Worm (Caenorhabditis elegans) whole organism, young adult: ENCODE measurements around the gene Y71H2B.5.
A peak's percentile ranks its signal among the peaks of the same experiment; 100 is the strongest.

Source experiments
- B0035.1 ChIP-seq: sonication (generic microtip); optimal IDR thresholded peaks from 2 replicates; lab custom pipeline; 2016; ENCODE audit warnings: missing genetic modification characterization, mild to moderate bottlenecking, missing compliant biosample characterization, missing genotype, missing genetic modification reagents
- C17E4.6 ChIP-seq: fragments of 200-800 bp; sonication (Bioruptor generic); IDR thresholded peaks from 2 replicates; pipeline ENCODE4 v1.3.6; 2022; ENCODE audit warnings: missing genetic modification reagents, missing genetic modification characterization, missing compliant biosample characterization
- D2030.7 ChIP-seq: fragments of 200-800 bp; sonication (Bioruptor generic); IDR thresholded peaks from 2 replicates; pipeline ENCODE4 v1.3.6; 2022; ENCODE audit warnings: missing genetic modification reagents, missing genetic modification characterization, missing compliant biosample characterization
- F33H1.4 ChIP-seq: fragments of 200-800 bp; sonication (Bioruptor generic); IDR thresholded peaks from 2 replicates; pipeline ENCODE4 v1.3.6; 2022; ENCODE audit warnings: missing genetic modification reagents, missing genetic modification characterization, missing compliant biosample characterization
- F39B2.1 ChIP-seq: fragments of 200-800 bp; sonication (Bioruptor generic); IDR thresholded peaks from 2 replicates; pipeline ENCODE4 v1.3.6; 2022; ENCODE audit warnings: missing genetic modification reagents, missing genetic modification characterization, missing compliant biosample characterization
- F57C9.4 ChIP-seq: sonication (generic microtip); optimal IDR thresholded peaks from 2 replicates; lab custom pipeline; 2017; ENCODE audit warnings: mild to moderate bottlenecking, missing genetic modification characterization, missing compliant biosample characterization
- Y53F4B.3 ChIP-seq: fragments of 200-800 bp; sonication (Bioruptor generic); IDR thresholded peaks from 2 replicates; pipeline ENCODE4 v1.3.6; 2022; ENCODE audit warnings: missing genetic modification reagents, missing genetic modification characterization, missing compliant biosample characterization
- Y56A3A.18 ChIP-seq: fragments of 200-800 bp; sonication (Bioruptor generic); IDR thresholded peaks from 2 replicates; pipeline ENCODE4 v1.3.6; 2022; ENCODE audit warnings: missing genetic modification reagents, missing genetic modification characterization, missing compliant biosample characterization
- ZK185.1 ChIP-seq: sonication (generic microtip); optimal IDR thresholded peaks from 2 replicates; lab custom pipeline; 2016; ENCODE audit warnings: mild to moderate bottlenecking, missing genetic modification characterization, missing compliant biosample characterization; ENCODE audit not compliant: poor library complexity, severe bottlenecking
- akir-1 ChIP-seq: fragments of 200-800 bp; sonication (Bioruptor generic); optimal IDR thresholded peaks from 2 replicates; lab custom pipeline; 2018; ENCODE audit warnings: mild to moderate bottlenecking, missing genetic modification characterization, moderate library complexity, missing compliant biosample characterization
- aptf-2 ChIP-seq: fragments of 200-800 bp; sonication (Bioruptor generic); conservative IDR thresholded peaks from 2 replicates; pipeline ENCODE4 v1.3.6; 2022; ENCODE audit warnings: missing genetic modification reagents, missing genetic modification characterization, missing compliant biosample characterization
- atf-7 ChIP-seq: sonication (generic microtip); optimal IDR thresholded peaks from 2 replicates; lab custom pipeline; 2017; ENCODE audit warnings: mild to moderate bottlenecking, missing genetic modification characterization, missing compliant biosample characterization
- attf-6 ChIP-seq: fragments of 200-800 bp; sonication (Bioruptor generic); IDR thresholded peaks from 2 replicates; pipeline ENCODE4 v1.3.6; 2022; ENCODE audit warnings: missing genetic modification reagents, missing genetic modification characterization, missing compliant biosample characterization
- ceh-100 ChIP-seq: fragments of 200-800 bp; sonication (Bioruptor generic); IDR thresholded peaks from 2 replicates; pipeline ENCODE4 v1.3.6; 2022; ENCODE audit warnings: missing genetic modification reagents, missing genetic modification characterization, missing compliant biosample characterization
- ceh-91 ChIP-seq: fragments of 200-800 bp; sonication (Bioruptor generic); IDR thresholded peaks from 2 replicates; pipeline ENCODE4 v1.3.6; 2022; ENCODE audit warnings: missing genetic modification reagents, missing genetic modification characterization, missing compliant biosample characterization
- die-1 ChIP-seq: sonication (generic microtip); optimal IDR thresholded peaks from 2 replicates; lab custom pipeline; 2016; ENCODE audit warnings: missing genotype, mild to moderate bottlenecking, missing genetic modification characterization, missing compliant biosample characterization
- dox-1 ChIP-seq: fragments of 200-800 bp; sonication (Bioruptor generic); IDR thresholded peaks from 2 replicates; pipeline ENCODE4 v1.3.6; 2022; ENCODE audit warnings: missing genetic modification reagents, missing genetic modification characterization, missing compliant biosample characterization
- efl-1 ChIP-seq: fragments of 150-350 bp; optimal IDR thresholded peaks from 2 replicates; lab custom pipeline; 2014; ENCODE audit warnings: missing biosample characterization, missing genetic modification reagents, missing genetic modification characterization
- hmg-1.2 ChIP-seq: fragments of 200-800 bp; sonication (Bioruptor generic); IDR thresholded peaks from 2 replicates; pipeline ENCODE4 v1.3.6; 2022; ENCODE audit warnings: missing genetic modification reagents, missing genetic modification characterization, missing compliant biosample characterization
- hsf-1 ChIP-seq: fragments of 200-800 bp; sonication (Bioruptor generic); IDR thresholded peaks from 2 replicates; pipeline ENCODE4 v1.3.6; 2022; ENCODE audit warnings: missing genetic modification reagents, missing genetic modification characterization, missing compliant biosample characterization
- let-607 ChIP-seq, 2 experiments: fragments of 200-800 bp in 1 of 2; sonication (Bioruptor generic) in 1 of 2; sonication (generic microtip) in 1 of 2; optimal IDR thresholded peaks; 2 replicates each; lab custom pipeline; 2016 to 2018; ENCODE audit warnings: mild to moderate bottlenecking in 2 of 2, missing compliant biosample characterization in 2 of 2, missing genetic modification characterization in 2 of 2, moderate library complexity in 2 of 2, missing genotype in 1 of 2
- lin-26 ChIP-seq: fragments of 200-800 bp; sonication (Bioruptor generic); IDR thresholded peaks from 2 replicates; pipeline ENCODE4 v1.3.6; 2022; ENCODE audit warnings: missing genetic modification reagents, missing genetic modification characterization, missing compliant biosample characterization
- lin-35 ChIP-seq, 3 experiments: fragments of 150-350 bp in 2 of 3; sonication (generic microtip) in 1 of 3; optimal IDR thresholded peaks; 2 replicates each; lab custom pipeline; 2014 to 2018; ENCODE audit warnings: missing biosample characterization in 3 of 3, missing genetic modification characterization in 3 of 3, missing genetic modification reagents in 3 of 3
- lin-40 ChIP-seq: sonication (generic microtip); optimal IDR thresholded peaks from 2 replicates; lab custom pipeline; 2016; ENCODE audit warnings: missing genetic modification characterization, mild to moderate bottlenecking, missing compliant biosample characterization, missing genotype, missing genetic modification reagents
- lsl-1 ChIP-seq: fragments of 200-800 bp; sonication (Bioruptor generic); optimal IDR thresholded peaks from 2 replicates; lab custom pipeline; 2018; ENCODE audit warnings: mild to moderate bottlenecking, missing genetic modification characterization, moderate library complexity, missing compliant biosample characterization
- madf-6 ChIP-seq: fragments of 200-800 bp; sonication (Bioruptor generic); IDR thresholded peaks from 2 replicates; pipeline ENCODE4 v1.3.6; 2022; ENCODE audit warnings: missing genetic modification reagents, missing genetic modification characterization, missing compliant biosample characterization
- madf-8 ChIP-seq: fragments of 200-800 bp; sonication (Bioruptor generic); conservative IDR thresholded peaks from 2 replicates; pipeline ENCODE4 v1.3.6; 2022; ENCODE audit warnings: missing genetic modification reagents, missing genetic modification characterization, missing compliant biosample characterization
- mel-28 ChIP-seq: sonication (generic microtip); optimal IDR thresholded peaks from 2 replicates; lab custom pipeline; 2016; ENCODE audit warnings: borderline replicate concordance, mild to moderate bottlenecking, missing genetic modification characterization, missing compliant biosample characterization
- nfya-2 ChIP-seq: fragments of 200-800 bp; sonication (Bioruptor generic); IDR thresholded peaks from 2 replicates; pipeline ENCODE4 v1.3.6; 2022; ENCODE audit warnings: missing genetic modification reagents, missing genetic modification characterization, missing compliant biosample characterization
- nfyb-1 ChIP-seq: fragments of 200-800 bp; sonication (Bioruptor generic); IDR thresholded peaks from 2 replicates; pipeline ENCODE4 v1.3.6; 2022; ENCODE audit warnings: missing genetic modification reagents, missing genetic modification characterization, missing compliant biosample characterization
- nhr-179 ChIP-seq: sonication (generic microtip); optimal IDR thresholded peaks from 2 replicates; lab custom pipeline; 2016; ENCODE audit warnings: mild to moderate bottlenecking, missing genetic modification characterization, missing compliant biosample characterization
- pha-4 ChIP-seq: fragments of 150-350 bp; sonication (generic microtip); optimal IDR thresholded peaks from 2 replicates; lab custom pipeline; 2014; ENCODE audit warnings: missing biosample characterization, missing genetic modification reagents, missing genetic modification characterization
- rpc-1 ChIP-seq, 2 experiments: fragments of 150-350 bp in 1 of 2; sonication (generic microtip) in 1 of 2; optimal IDR thresholded peaks; 2 replicates each; lab custom pipeline; 2014 to 2018; ENCODE audit warnings: missing biosample characterization in 1 of 2, missing genetic modification characterization in 1 of 2, missing genetic modification reagents in 1 of 2, missing genotype in 1 of 2
- snpc-4 ChIP-seq, 5 experiments: fragments of 150-350 bp in 1 of 5; sonication (generic microtip) in 4 of 5; optimal IDR thresholded peaks; 2 replicates each; lab custom pipeline; 2014 to 2018; ENCODE audit warnings: missing genetic modification characterization in 5 of 5, missing biosample characterization in 3 of 5, antibody characterized with exemption in 2 of 5, mild to moderate bottlenecking in 2 of 5, missing compliant biosample characterization in 2 of 5, missing genotype in 2 of 5, moderate library complexity in 2 of 5, missing genetic modification reagents in 1 of 5
- unc-130 ChIP-seq: sonication (generic microtip); optimal IDR thresholded peaks from 2 replicates; lab custom pipeline; 2016; ENCODE audit warnings: missing genetic modification reagents, missing genetic modification characterization, missing compliant biosample characterization
- xnd-1 ChIP-seq: sonication (generic microtip); optimal IDR thresholded peaks from 2 replicates; lab custom pipeline; 2016; ENCODE audit warnings: missing genotype, missing genetic modification reagents, missing genetic modification characterization, missing compliant biosample characterization
- ztf-18 ChIP-seq: sonication (generic microtip); optimal IDR thresholded peaks from 2 replicates; lab custom pipeline; 2016; ENCODE audit warnings: missing genotype, mild to moderate bottlenecking, missing genetic modification characterization, missing compliant biosample characterization

Gene Y71H2B.5

ce11 chrIII:2563883-2564282 lies 43.9 kb upstream of the Y71H2B.5 start, which contains the start of gene Y54F10AM.11:
Gene Y54F10AM.11 (minus strand): TSS chrIII:2563983.
- TF ChIP-seq hsf-1 (GFP tag; lab: Robert Waterston, UW), result 0 out of 2 replicates have a peak, but pooled peaks have one; percentile 38

- no peak for TF ChIP-seq akir-1 (GFP tag; lab: Kevin White, UChicago)
- TF ChIP-seq ZK185.1 (tag; lab: Kevin White, UChicago), result no peak
- TF ChIP-seq nhr-179, result no peak
- TF ChIP-seq aptf-2, result no peak
- TF ChIP-seq unc-130 (GFP tag; lab: Kevin White, UChicago), result no peak
- no peak for TF ChIP-seq atf-7 (tag; lab: Kevin White, UChicago)
- TF ChIP-seq F57C9.4, result no peak
- no peak for TF ChIP-seq ceh-91
- TF ChIP-seq pha-4 (tag; lab: Kevin White, UChicago), result no peak
- TF ChIP-seq Y53F4B.3 (GFP tag; lab: Robert Waterston, UW), result no peak
- TF ChIP-seq lin-26 (GFP tag; lab: Robert Waterston, UW), result no peak
These were observed 36.4 kb upstream of the Y71H2B.5 start, which contains the start of gene Y54F10AR.2 for ce11 chrIII:2571447-2571846. Gene Y54F10AR.2 (minus strand): TSS chrIII:2571547.

- TF ChIP-seq nfyb-1 (GFP tag; lab: Robert Waterston, UW) (peak; percentile 87; the same call in 1 of the 2 replicates), madf-6 (GFP tag; lab: Robert Waterston, UW) (0 out of 2 replicates have a peak, but pooled peaks have one; percentile 26), attf-6 (no peak), F39B2.1 (no peak), mel-28 (tag; lab: Kevin White, UChicago) (no peak), B0035.1 (tag; lab: Kevin White, UChicago) (no peak), lin-40 (tag; lab: Kevin White, UChicago) (no peak)
- TF ChIP-seq, all 124 proteins: peak for 2
These were observed 35.4 kb upstream of the Y71H2B.5 start for ce11 chrIII:2572421-2572820.

DNA sequence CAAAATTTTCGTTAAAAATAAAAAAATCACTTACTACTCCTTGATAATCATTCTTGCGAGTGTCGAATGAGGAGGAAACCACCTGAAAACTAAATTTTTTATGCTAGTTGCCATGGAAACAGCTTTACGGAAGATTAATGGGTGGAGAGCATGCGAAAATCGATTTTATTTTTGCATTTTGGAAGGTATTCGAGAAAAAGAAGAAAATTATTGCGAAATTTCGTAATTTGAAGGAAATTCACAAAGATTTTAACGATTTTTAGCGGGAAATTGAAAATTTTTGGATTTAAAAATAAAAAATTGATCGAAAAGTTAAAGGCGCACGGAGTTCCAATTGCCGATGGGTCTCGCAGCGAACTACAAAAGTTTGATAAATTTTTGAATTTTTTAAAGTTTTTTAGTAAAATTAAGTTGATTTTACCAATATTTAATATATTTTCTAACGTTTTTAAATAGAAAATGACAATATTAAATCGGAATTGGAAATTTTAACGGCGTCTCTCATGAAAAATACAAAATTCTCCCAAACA lies 32.1 kb upstream of the Y71H2B.5 start, which contains the start of gene Y54F10AR.1:
Gene Y54F10AR.1 (minus strand): TSS at position 51 of the 530 bp plus-strand sequence.
- TF ChIP-seq C17E4.6 (GFP tag; lab: Robert Waterston, UW), result no peak
- TF ChIP-seq ceh-91, result peak; percentile 34; the same call in 1 of the 2 replicates
- peak; percentile 33 for TF ChIP-seq efl-1 (GFP tag; lab: Kevin White, UChicago)
- TF ChIP-seq rpc-1 (optimal IDR thresholded peaks at IDR 0.05; lab: Kevin White, UChicago), result no peak
- no peak for TF ChIP-seq rpc-1 (tag; optimal IDR thresholded peaks at IDR 0.05; lab: Kevin White, UChicago)
- TF ChIP-seq ceh-100 (GFP tag; lab: Robert Waterston, UW), result no peak
- peak; percentile 71 for TF ChIP-seq F33H1.4 (GFP tag; lab: Robert Waterston, UW)
- no peak for TF ChIP-seq die-1 (tag; lab: Kevin White, UChicago)
- TF ChIP-seq madf-8, result peak; percentile 44; the same call in 1 of the 2 replicates
- TF ChIP-seq madf-6 (GFP tag; lab: Robert Waterston, UW), result peak; percentile 71; the same call in 1 of the 2 replicates

DNA sequence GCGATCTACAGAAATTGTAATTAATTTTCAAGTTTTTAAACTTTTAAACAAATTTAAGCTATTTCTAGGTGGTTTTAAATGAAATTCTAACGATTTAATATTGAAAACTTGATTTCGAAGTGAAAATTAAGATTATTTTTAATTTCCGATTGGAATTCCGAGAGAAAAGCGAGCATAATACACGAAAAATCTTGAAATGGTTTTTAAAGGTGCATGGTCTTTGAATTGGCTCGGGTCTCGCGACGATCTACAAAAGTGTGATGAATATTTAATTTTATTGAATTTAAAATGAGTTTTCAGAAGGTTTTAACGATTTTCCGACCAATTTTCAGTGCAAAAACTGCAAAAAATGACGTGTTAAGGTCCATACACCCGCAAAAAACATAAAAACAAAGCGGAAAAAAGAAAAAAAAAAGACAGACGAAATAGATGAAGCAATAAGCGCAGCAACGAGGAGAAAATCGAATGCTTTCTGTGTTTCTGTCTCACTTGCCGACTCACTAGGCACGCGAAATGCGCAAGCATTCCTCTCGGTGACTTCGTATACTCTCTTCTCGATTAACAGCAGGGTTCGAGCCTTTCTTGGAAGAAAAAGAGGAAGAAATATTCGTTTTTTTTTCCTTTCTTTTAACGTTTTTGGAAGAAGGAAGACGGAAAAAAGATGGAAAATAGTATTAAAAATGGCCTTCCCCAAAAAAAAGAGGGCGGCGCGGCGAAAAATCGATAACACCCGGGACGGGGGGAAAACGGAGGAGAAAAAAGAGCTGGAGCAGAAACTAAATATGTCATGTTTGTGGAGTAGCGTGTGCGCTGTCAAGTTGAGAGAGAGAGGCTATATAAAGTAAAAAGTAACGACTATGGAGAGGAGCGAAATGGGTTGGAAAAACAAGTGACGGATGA lies 31.2 kb upstream of the Y71H2B.5 start:
- TF ChIP-seq snpc-4 (GFP tag; optimal IDR thresholded peaks at IDR 0.05; lab: Kevin White, UChicago) (no peak), snpc-4 (tag; optimal IDR thresholded peaks at IDR 0.05; lab: Kevin White, UChicago) (peak in 1 of 4 experiments; percentile 11), madf-6 (GFP tag; lab: Robert Waterston, UW) (peak; percentile 79), F33H1.4 (GFP tag; lab: Robert Waterston, UW) (peak; percentile 88), lsl-1 (GFP tag; lab: Kevin White, UChicago) (peak; percentile 95), xnd-1 (tag; lab: Kevin White, UChicago) (peak; percentile 65), ztf-18 (tag; lab: Kevin White, UChicago) (peak; percentile 89), dox-1 (GFP tag; lab: Robert Waterston, UW) (peak; percentile 47), lin-35 (GFP tag; optimal IDR thresholded peaks at IDR 0.05; lab: Kevin White, UChicago) (peak in 1 of 3 experiments; percentile 40), nfya-2 (GFP tag; lab: Robert Waterston, UW) (no peak), Y56A3A.18 (GFP tag; lab: Robert Waterston, UW) (no peak), D2030.7 (GFP tag; lab: Robert Waterston, UW) (peak; percentile 29; the same call in 1 of the 2 replicates), let-607 (tag; optimal IDR thresholded peaks at IDR 0.05; lab: Kevin White, UChicago) (peak; percentile 1 to 43), ceh-91 (0 out of 2 replicates have a peak, but pooled peaks have one; percentile 27), hmg-1.2 (GFP tag; lab: Robert Waterston, UW) (peak; percentile 43; the same call in 1 of the 2 replicates)
